Worm (Caenorhabditis elegans): ENCODE data around the gene F43C1.5.

ce11 chrIII:4242225-4242862 is 13.4 kb downstream of the F43C1.5 start, which contains the start of gene F43C1.7:
- TF ChIP-seq skn-1 (tag; optimal IDR thresholded peaks at IDR 0.05) (no peak), ceh-16 (tag; optimal IDR thresholded peaks at IDR 0.05) (no peak), elt-1 (tag; optimal IDR thresholded peaks at IDR 0.05) (no peak), zag-1 (tag; optimal IDR thresholded peaks at IDR 0.05) (no peak), snpc-4 (tag; optimal IDR thresholded peaks at IDR 0.05) (no peak), egl-27 (tag; optimal IDR thresholded peaks at IDR 0.05) (no peak), ceh-9 (tag; optimal IDR thresholded peaks at IDR 0.05) (no peak), ceh-82 (tag; optimal IDR thresholded peaks at IDR 0.05) (no peak), nhr-237 (tag; optimal IDR thresholded peaks at IDR 0.05) (no peak), tbx-2 (tag; optimal IDR thresholded peaks at IDR 0.05) (no peak), pqm-1 (tag; optimal IDR thresholded peaks at IDR 0.05) (no peak), nhr-11 (tag; optimal IDR thresholded peaks at IDR 0.05) (no peak), nhr-28 (tag; optimal IDR thresholded peaks at IDR 0.05) (no peak), mdl-1 (tag; optimal IDR thresholded peaks at IDR 0.05) (no peak)

Data from whole organism, L3 larva.